Worm (Caenorhabditis elegans): ENCODE results near the gene F54E2.5.

The F54E2.5 gene

ce11 chrV:2821618-2822272 lies 5.9 kb upstream of the F54E2.5 start, which contains the start of gene srh-36:
Gene srh-36, minus strand, starts transcription at chrV:2821668.
- no peak for TF ChIP-seq lim-7 (GFP tag; IDR thresholded peaks at IDR 0.05)
- 0 out of 2 replicates have a peak, but pooled peaks have one; percentile 35 for TF ChIP-seq F26F4.8 (GFP tag; conservative IDR thresholded peaks at IDR 0.05)
- TF ChIP-seq aha-1 (tag): peak; percentile 8
- 0 out of 2 replicates have a peak, but pooled peaks have one; percentile 32 for TF ChIP-seq snpc-1.2 (GFP tag; IDR thresholded peaks at IDR 0.05)
- TF ChIP-seq set-16 (GFP tag; IDR thresholded peaks at IDR 0.05): peak; percentile 73
- no peak for TF ChIP-seq nhr-48 (tag; optimal IDR thresholded peaks at IDR 0.05)
- no peak for TF ChIP-seq T20F7.1 (GFP tag; optimal IDR thresholded peaks at IDR 0.05)

ce11 chrV:2818117-2818516 lies 2.3 kb upstream of the F54E2.5 start, which contains the start of gene srt-34:
Gene srt-34, minus strand, starts transcription at chrV:2818217.
- TF ChIP-seq fos-1 (tag; optimal IDR thresholded peaks at IDR 0.05) (no peak), skn-1 (tag; optimal IDR thresholded peaks at IDR 0.05) (no peak)

DNA sequence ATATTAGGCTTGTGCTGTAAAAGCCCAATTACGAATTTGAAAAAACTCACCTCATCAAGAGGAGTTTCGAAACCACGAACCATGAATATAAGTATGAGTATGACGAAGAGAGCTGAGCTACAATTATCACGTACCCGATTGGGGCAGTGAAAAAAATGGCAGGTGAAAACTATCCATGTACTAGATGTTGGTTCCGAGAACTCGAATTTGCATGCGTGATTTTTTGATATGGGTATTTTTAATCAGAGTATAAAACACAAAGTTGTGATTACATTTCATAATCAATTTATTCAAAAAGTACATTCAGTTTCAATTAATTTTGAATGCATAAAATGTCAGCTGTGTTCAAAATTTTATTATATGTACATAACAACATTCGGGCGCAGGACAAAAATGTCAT lies 2.0 kb downstream of the F54E2.5 start, which contains the start of gene F54E2.9:
TSS of gene F54E2.9 (minus strand) at position 132 of the 400 bp plus-strand sequence.
- TF ChIP-seq daf-16 (GFP tag; optimal IDR thresholded peaks at IDR 0.05): no peak
- TF ChIP-seq daf-16 (tag; optimal IDR thresholded peaks at IDR 0.05): no peak
- no peak for TF ChIP-seq ceh-28 (tag; optimal IDR thresholded peaks at IDR 0.05)
- TF ChIP-seq hif-1 (tag; optimal IDR thresholded peaks at IDR 0.05): no peak
- TF ChIP-seq F49E8.2 (tag; optimal IDR thresholded peaks at IDR 0.05; ENCODE audit: borderline replicate concordance): no peak
- TF ChIP-seq tag-97 (GFP tag; IDR thresholded peaks at IDR 0.05): no peak

DNA sequence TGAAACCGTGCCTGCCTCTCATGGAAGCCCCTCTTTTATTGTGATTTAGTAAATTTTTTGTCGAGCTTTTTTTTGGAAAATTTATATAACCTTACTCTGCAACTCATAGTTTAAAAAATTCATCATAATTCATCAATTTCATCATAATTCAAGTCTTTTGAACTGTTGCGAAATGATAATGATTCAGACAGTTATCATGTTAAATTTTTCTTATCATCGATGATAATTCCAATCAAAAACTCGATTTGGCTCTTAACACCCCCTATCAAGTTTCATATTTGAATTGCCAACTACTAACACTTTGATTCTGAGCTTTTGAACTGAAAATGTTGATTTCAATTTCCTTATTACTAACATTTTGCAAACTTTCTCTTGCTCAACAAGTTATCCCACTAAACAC lies 5.7 kb downstream of the F54E2.5 start, which contains the start of gene F54E2.1:
TSS of gene F54E2.1 (plus strand) at position 235 of the 400 bp plus-strand sequence.
- TF ChIP-seq daf-16 (GFP tag; optimal IDR thresholded peaks at IDR 0.05) (no peak), daf-16 (tag; optimal IDR thresholded peaks at IDR 0.05) (peak; percentile 66), set-16 (GFP tag; IDR thresholded peaks at IDR 0.05) (no peak), nhr-6 (tag; optimal IDR thresholded peaks at IDR 0.05) (peak; percentile 44), lin-1 (GFP tag; IDR thresholded peaks at IDR 0.05) (0 out of 2 replicates have a peak, but pooled peaks have one; percentile 23), lim-7 (GFP tag; IDR thresholded peaks at IDR 0.05) (no peak), vab-7 (GFP tag; IDR thresholded peaks at IDR 0.05) (no peak), nhr-10 (tag; optimal IDR thresholded peaks at IDR 0.05) (no peak), ceh-44 (GFP tag; IDR thresholded peaks at IDR 0.05) (no peak), egl-43 (GFP tag; IDR thresholded peaks at IDR 0.05) (no peak), dmd-6 (GFP tag; IDR thresholded peaks at IDR 0.05) (peak; percentile 81), ZK546.5 (tag; optimal IDR thresholded peaks at IDR 0.05) (no peak), unc-130 (GFP tag; optimal IDR thresholded peaks at IDR 0.05) (no peak), snpc-4 (tag; optimal IDR thresholded peaks at IDR 0.05) (no peak), mep-1 (tag; optimal IDR thresholded peaks at IDR 0.05) (no peak), hlh-30 (tag; optimal IDR thresholded peaks at IDR 0.05; ENCODE audit: insufficient read depth) (no peak), nhr-77 (tag; optimal IDR thresholded peaks at IDR 0.05) (no peak), fkh-10 (GFP tag; optimal IDR thresholded peaks at IDR 0.05) (no peak), F49E8.2 (tag; optimal IDR thresholded peaks at IDR 0.05; ENCODE audit: borderline replicate concordance) (no peak), attf-4 (tag; optimal IDR thresholded peaks at IDR 0.05) (no peak), dmd-9 (GFP tag; IDR thresholded peaks at IDR 0.05) (no peak), zip-2 (tag; optimal IDR thresholded peaks at IDR 0.05) (no peak), aly-2 (tag; optimal IDR thresholded peaks at IDR 0.05) (no peak), php-3 (GFP tag; IDR thresholded peaks at IDR 0.05) (peak; percentile 23; the same call in 1 of the 2 replicates), lsy-2 (tag; optimal IDR thresholded peaks at IDR 0.05) (no peak), mdt-29 (GFP tag; IDR thresholded peaks at IDR 0.05) (no peak), Y105C5A.15 (GFP tag; IDR thresholded peaks at IDR 0.05) (no peak), pqm-1 (tag; optimal IDR thresholded peaks at IDR 0.05) (peak; percentile 99), nhr-76 (tag; optimal IDR thresholded peaks at IDR 0.05) (no peak), ctbp-1 (GFP tag; IDR thresholded peaks at IDR 0.05) (no peak), mxl-3 (GFP tag; optimal IDR thresholded peaks at IDR 0.05) (no peak), R02D3.7 (tag; optimal IDR thresholded peaks at IDR 0.05) (no peak), mdl-1 (tag; optimal IDR thresholded peaks at IDR 0.05) (no peak), nhr-102 (tag; optimal IDR thresholded peaks at IDR 0.05) (no peak), unc-62 (GFP tag; optimal IDR thresholded peaks at IDR 0.05 in 1 of 2) (no peak), unc-62 (tag; optimal IDR thresholded peaks at IDR 0.05) (no peak)

Measured in whole organism, L4 larva.